Worm (Caenorhabditis elegans) whole organism, L2 larva: Measurements from ENCODE around the gene C35B1.5.

Source experiments
- C34F6.9 ChIP-seq: fragments of 150-350 bp; optimal IDR thresholded peaks from 2 replicates; lab custom pipeline; 2014; ENCODE audit warnings: missing biosample characterization, missing genetic modification characterization
- F13H6.1 ChIP-seq: sonication (generic microtip); optimal IDR thresholded peaks from 2 replicates; lab custom pipeline; 2016; ENCODE audit warnings: missing genetic modification characterization, missing compliant biosample characterization
- Y55F3AM.14 ChIP-seq: fragments of 200-800 bp; sonication (Bioruptor generic); optimal IDR thresholded peaks from 2 replicates; lab custom pipeline; 2018; ENCODE audit warnings: mild to moderate bottlenecking, missing genetic modification characterization, missing compliant biosample characterization
- alr-1 ChIP-seq: fragments of 150-350 bp; optimal IDR thresholded peaks from 2 replicates; lab custom pipeline; 2014; ENCODE audit warnings: missing biosample characterization, missing genetic modification characterization
- aly-2 ChIP-seq: fragments of 150-350 bp; optimal IDR thresholded peaks from 2 replicates; lab custom pipeline; 2014; ENCODE audit warnings: missing biosample characterization, missing genetic modification characterization
- ama-1 ChIP-seq: fragments of 150-350 bp; optimal IDR thresholded peaks from 2 replicates; lab custom pipeline; 2018; ENCODE audit warnings: inconsistent platforms
- blmp-1 ChIP-seq: sonication (generic microtip); optimal IDR thresholded peaks from 2 replicates; lab custom pipeline; 2017; ENCODE audit warnings: missing genetic modification characterization, mild to moderate bottlenecking, missing compliant biosample characterization, antibody characterized with exemption, moderate library complexity; ENCODE audit not compliant: insufficient read depth
- ceh-16 ChIP-seq: fragments of 150-350 bp; optimal IDR thresholded peaks from 2 replicates; lab custom pipeline; 2014; ENCODE audit warnings: missing biosample characterization, missing genetic modification characterization
- ceh-82 ChIP-seq: fragments of 150-350 bp; optimal IDR thresholded peaks from 2 replicates; lab custom pipeline; 2014; ENCODE audit warnings: missing biosample characterization, missing genetic modification characterization
- crh-2 ChIP-seq: sonication (generic microtip); optimal IDR thresholded peaks from 2 replicates; lab custom pipeline; 2017; ENCODE audit warnings: missing biosample characterization, missing genetic modification characterization
- dmd-4 ChIP-seq: sonication (generic microtip); optimal IDR thresholded peaks from 2 replicates; lab custom pipeline; 2017; ENCODE audit warnings: missing biosample characterization, missing genetic modification characterization
- elt-1 ChIP-seq: fragments of 150-350 bp; optimal IDR thresholded peaks from 2 replicates; lab custom pipeline; 2014; ENCODE audit warnings: missing biosample characterization, missing genetic modification characterization
- elt-3 ChIP-seq: sonication (generic microtip); optimal IDR thresholded peaks from 2 replicates; lab custom pipeline; 2017; ENCODE audit warnings: missing biosample characterization, missing genetic modification characterization
- fos-1 ChIP-seq: fragments of 150-350 bp; optimal IDR thresholded peaks from 2 replicates; lab custom pipeline; 2014; ENCODE audit warnings: missing biosample characterization, missing genetic modification characterization
- gmeb-1 ChIP-seq: fragments of 150-350 bp; optimal IDR thresholded peaks from 2 replicates; lab custom pipeline; 2014; ENCODE audit warnings: missing biosample characterization, missing genetic modification characterization
- lin-11 ChIP-seq: fragments of 150-350 bp; sonication (generic microtip); optimal IDR thresholded peaks from 2 replicates; lab custom pipeline; 2014; ENCODE audit warnings: missing biosample characterization, missing genetic modification characterization, inconsistent platforms, mixed read lengths
- lin-13 ChIP-seq: fragments of 150-350 bp; optimal IDR thresholded peaks from 2 replicates; lab custom pipeline; 2014; ENCODE audit warnings: missing biosample characterization, missing genetic modification reagents, missing genetic modification characterization
- lin-39 ChIP-seq: fragments of 150-350 bp; optimal IDR thresholded peaks from 2 replicates; lab custom pipeline; 2014; ENCODE audit warnings: missing biosample characterization, missing genetic modification reagents, missing genetic modification characterization
- lsy-2 ChIP-seq, 2 experiments: fragments of 150-350 bp in 1 of 2; sonication (generic microtip) in 1 of 2; optimal IDR thresholded peaks; 2 replicates each; lab custom pipeline; 2014 to 2017; ENCODE audit warnings: missing biosample characterization in 2 of 2, missing genetic modification characterization in 2 of 2
- mab-5 ChIP-seq: fragments of 150-350 bp; optimal IDR thresholded peaks from 2 replicates; lab custom pipeline; 2014; ENCODE audit warnings: missing biosample characterization, missing genetic modification characterization
- mbf-1 ChIP-seq: sonication (generic microtip); optimal IDR thresholded peaks from 2 replicates; lab custom pipeline; 2017; ENCODE audit warnings: missing biosample characterization, missing genetic modification characterization
- mdl-1 ChIP-seq, 2 experiments: fragments of 150-350 bp in 1 of 2; sonication (generic microtip) in 1 of 2; optimal IDR thresholded peaks; 2 replicates each; lab custom pipeline; 2017; ENCODE audit warnings: missing biosample characterization in 2 of 2, missing genetic modification characterization in 2 of 2
- nhr-10 ChIP-seq: sonication (generic microtip); optimal IDR thresholded peaks from 2 replicates; lab custom pipeline; 2017; ENCODE audit warnings: missing biosample characterization, missing genetic modification characterization
- nhr-11 ChIP-seq: fragments of 150-350 bp; optimal IDR thresholded peaks from 2 replicates; lab custom pipeline; 2014; ENCODE audit warnings: missing biosample characterization, missing genetic modification characterization
- nhr-12 ChIP-seq: fragments of 150-350 bp; optimal IDR thresholded peaks from 2 replicates; lab custom pipeline; 2014; ENCODE audit warnings: missing biosample characterization, missing genetic modification characterization
- nhr-129 ChIP-seq: fragments of 150-350 bp; optimal IDR thresholded peaks from 2 replicates; lab custom pipeline; 2014; ENCODE audit warnings: missing biosample characterization, missing genetic modification characterization
- nhr-23 ChIP-seq: fragments of 150-350 bp; optimal IDR thresholded peaks from 2 replicates; lab custom pipeline; 2014; ENCODE audit warnings: missing biosample characterization, missing genetic modification reagents, missing genetic modification characterization
- nhr-237 ChIP-seq: fragments of 150-350 bp; optimal IDR thresholded peaks from 2 replicates; lab custom pipeline; 2014; ENCODE audit warnings: missing biosample characterization, missing genetic modification characterization
- nhr-25 ChIP-seq: fragments of 150-350 bp; sonication (generic microtip); optimal IDR thresholded peaks from 3 replicates; lab custom pipeline; 2014; ENCODE audit warnings: missing biosample characterization, missing genetic modification characterization
- nhr-6 ChIP-seq: fragments of 150-350 bp; optimal IDR thresholded peaks from 2 replicates; lab custom pipeline; 2014; ENCODE audit warnings: missing biosample characterization, missing genetic modification characterization
- nhr-77 ChIP-seq: fragments of 150-350 bp; optimal IDR thresholded peaks from 2 replicates; lab custom pipeline; 2014; ENCODE audit warnings: missing biosample characterization, missing genetic modification characterization
- peb-1 ChIP-seq: fragments of 150-350 bp; optimal IDR thresholded peaks from 2 replicates; lab custom pipeline; 2014; ENCODE audit warnings: missing biosample characterization, missing genetic modification characterization
- sem-4 ChIP-seq: fragments of 150-350 bp; optimal IDR thresholded peaks from 2 replicates; lab custom pipeline; 2014; ENCODE audit warnings: missing biosample characterization, missing genetic modification reagents, missing genetic modification characterization
- skn-1 ChIP-seq: sonication (generic microtip); optimal IDR thresholded peaks from 2 replicates; lab custom pipeline; 2017; ENCODE audit warnings: missing biosample characterization, missing genetic modification characterization
- sma-3 ChIP-seq: sonication (generic microtip); optimal IDR thresholded peaks from 2 replicates; lab custom pipeline; 2016; ENCODE audit warnings: missing genetic modification reagents, missing genetic modification characterization, missing compliant biosample characterization
- sma-9 ChIP-seq, 2 experiments: fragments of 150-350 bp in 1 of 2; sonication (generic microtip) in 1 of 2; optimal IDR thresholded peaks; 2 replicates each; lab custom pipeline; 2014 to 2016; ENCODE audit warnings: missing genetic modification characterization in 2 of 2, mild to moderate bottlenecking in 1 of 2, missing biosample characterization in 1 of 2, missing compliant biosample characterization in 1 of 2, missing genetic modification reagents in 1 of 2, moderate library complexity in 1 of 2
- snpc-4 ChIP-seq: fragments of 150-350 bp; optimal IDR thresholded peaks from 2 replicates; lab custom pipeline; 2014; ENCODE audit warnings: missing biosample characterization, missing genetic modification characterization
- unc-39 ChIP-seq: fragments of 150-350 bp; optimal IDR thresholded peaks from 2 replicates; lab custom pipeline; 2014; ENCODE audit warnings: missing biosample characterization, missing genetic modification characterization
- unc-55 ChIP-seq: fragments of 150-350 bp; sonication (generic microtip); optimal IDR thresholded peaks from 3 replicates; lab custom pipeline; 2014; ENCODE audit warnings: missing biosample characterization, missing genetic modification reagents, missing genetic modification characterization
- zag-1 ChIP-seq: fragments of 150-350 bp; optimal IDR thresholded peaks from 2 replicates; lab custom pipeline; 2014; ENCODE audit warnings: missing biosample characterization, missing genetic modification characterization
- ztf-1 ChIP-seq: fragments of 200-800 bp; sonication (Bioruptor generic); conservative IDR thresholded peaks from 2 replicates; pipeline ENCODE4 v1.3.6; 2022; ENCODE audit warnings: missing genetic modification characterization, missing compliant biosample characterization
- ztf-11 ChIP-seq: sonication (generic microtip); optimal IDR thresholded peaks from 2 replicates; lab custom pipeline; 2017; ENCODE audit warnings: missing biosample characterization, missing genetic modification characterization
- ztf-4 ChIP-seq: fragments of 150-350 bp; optimal IDR thresholded peaks from 2 replicates; lab custom pipeline; 2014; ENCODE audit warnings: missing biosample characterization, missing genetic modification characterization

The C35B1.5 gene

ce11 chrIV:4102720-4103119 lies 18.7 kb upstream of the C35B1.5 start, which contains the start of gene ubc-1:
Gene ubc-1, plus strand, starts transcription at chrIV:4103020.
- TF ChIP-seq ceh-82 (tag; lab: Kevin White, UChicago) (no peak), unc-55 (GFP tag; lab: Kevin White, UChicago) (no peak), lin-39 (tag; lab: Kevin White, UChicago) (no peak), ztf-1 (GFP tag; lab: Robert Waterston, UW) (no peak), sma-9 (GFP tag; optimal IDR thresholded peaks at IDR 0.05; lab: Kevin White, UChicago) (no peak), sma-9 (tag; optimal IDR thresholded peaks at IDR 0.05; lab: Kevin White, UChicago) (no peak), ceh-16 (tag; lab: Kevin White, UChicago) (no peak), sem-4 (tag; lab: Kevin White, UChicago) (no peak), nhr-129 (tag; lab: Kevin White, UChicago) (no peak), nhr-12 (no peak), ama-1 (no peak), dmd-4 (tag; lab: Kevin White, UChicago) (no peak), mdl-1 (tag; optimal IDR thresholded peaks at IDR 0.05; lab: Kevin White, UChicago) (no peak), gmeb-1 (tag; lab: Kevin White, UChicago) (no peak), skn-1 (no peak), peb-1 (no peak), nhr-10 (tag; lab: Kevin White, UChicago) (no peak), alr-1 (tag; lab: Kevin White, UChicago) (no peak), nhr-25 (tag; lab: Kevin White, UChicago) (no peak)

ce11 chrIV:4099773-4100172 lies 15.8 kb upstream of the C35B1.5 start:
- TF ChIP-seq ztf-1 (GFP tag; lab: Robert Waterston, UW) (no peak), dmd-4 (tag; lab: Kevin White, UChicago) (no peak), elt-1 (tag; lab: Kevin White, UChicago) (no peak), nhr-129 (tag; lab: Kevin White, UChicago) (peak; percentile 10), lsy-2 (tag; optimal IDR thresholded peaks at IDR 0.05; lab: Kevin White, UChicago) (peak in 1 of 2 experiments; percentile 13)

ce11 chrIV:4096940-4097339 lies 12.9 kb upstream of the C35B1.5 start:
- no peak for TF ChIP-seq fos-1
- TF ChIP-seq nhr-129 (tag; lab: Kevin White, UChicago), result peak; percentile 26

ce11 chrIV:4094364-4094763 lies 10.4 kb upstream of the C35B1.5 start:
- TF ChIP-seq zag-1 (no peak), unc-55 (GFP tag; lab: Kevin White, UChicago) (peak; percentile 0)

ce11 chrIV:4093087-4093486 lies 9.1 kb upstream of the C35B1.5 start:
- TF ChIP-seq F13H6.1 (peak; percentile 91), nhr-12 (no peak), nhr-237 (tag; lab: Kevin White, UChicago) (peak; percentile 4), mdl-1 (tag; optimal IDR thresholded peaks at IDR 0.05; lab: Kevin White, UChicago) (peak in 1 of 2 experiments; percentile 58), nhr-77 (tag; lab: Kevin White, UChicago) (no peak), lsy-2 (tag; optimal IDR thresholded peaks at IDR 0.05; lab: Kevin White, UChicago) (peak; percentile 62 to 83), gmeb-1 (tag; lab: Kevin White, UChicago) (peak; percentile 67), lin-13 (GFP tag; lab: Kevin White, UChicago) (peak; percentile 66), nhr-11 (tag; lab: Kevin White, UChicago) (no peak), C34F6.9 (tag; lab: Kevin White, UChicago) (peak; percentile 78), zag-1 (peak; percentile 54), crh-2 (peak; percentile 96), aly-2 (tag; lab: Kevin White, UChicago) (no peak), nhr-6 (tag; lab: Kevin White, UChicago) (peak; percentile 44), elt-3 (tag; lab: Kevin White, UChicago) (no peak), lin-11 (peak; percentile 4), elt-1 (tag; lab: Kevin White, UChicago) (no peak), sma-3 (GFP tag; lab: Kevin White, UChicago) (peak; percentile 84), nhr-23 (tag; lab: Kevin White, UChicago) (no peak), sma-9 (GFP tag; optimal IDR thresholded peaks at IDR 0.05; lab: Kevin White, UChicago) (peak; percentile 89), sma-9 (tag; optimal IDR thresholded peaks at IDR 0.05; lab: Kevin White, UChicago) (no peak), nhr-10 (tag; lab: Kevin White, UChicago) (no peak), mbf-1 (tag; lab: Kevin White, UChicago) (no peak), ztf-4 (tag; lab: Kevin White, UChicago) (peak; percentile 55), sem-4 (tag; lab: Kevin White, UChicago) (peak; percentile 54), fos-1 (peak; percentile 90), ama-1 (no peak), ceh-82 (tag; lab: Kevin White, UChicago) (peak; percentile 75), blmp-1 (tag; lab: Kevin White, UChicago) (no peak), nhr-129 (tag; lab: Kevin White, UChicago) (peak; percentile 69), alr-1 (tag; lab: Kevin White, UChicago) (no peak), unc-39 (tag; lab: Kevin White, UChicago) (no peak), Y55F3AM.14 (GFP tag; lab: Kevin White, UChicago) (peak; percentile 26), ztf-11 (tag; lab: Kevin White, UChicago) (no peak), peb-1 (no peak), ceh-16 (tag; lab: Kevin White, UChicago) (no peak), mab-5 (peak; percentile 23), snpc-4 (peak; percentile 49)
